Worm (Caenorhabditis elegans) whole organism, L2 larva: ENCODE data around the gene C53B7.3.
A peak's percentile ranks its signal among the peaks of the same experiment; 100 is the strongest.

ENCODE experiments used
- C34F6.9 ChIP-seq: fragments of 150-350 bp; optimal IDR thresholded peaks from 2 replicates; lab custom pipeline; 2014; ENCODE audit warnings: missing biosample characterization, missing genetic modification characterization
- F13H6.1 ChIP-seq: sonication (generic microtip); optimal IDR thresholded peaks from 2 replicates; lab custom pipeline; 2016; ENCODE audit warnings: missing genetic modification characterization, missing compliant biosample characterization
- Y55F3AM.14 ChIP-seq: fragments of 200-800 bp; sonication (Bioruptor generic); optimal IDR thresholded peaks from 2 replicates; lab custom pipeline; 2018; ENCODE audit warnings: mild to moderate bottlenecking, missing genetic modification characterization, missing compliant biosample characterization
- alr-1 ChIP-seq: fragments of 150-350 bp; optimal IDR thresholded peaks from 2 replicates; lab custom pipeline; 2014; ENCODE audit warnings: missing biosample characterization, missing genetic modification characterization
- ama-1 ChIP-seq: fragments of 150-350 bp; optimal IDR thresholded peaks from 2 replicates; lab custom pipeline; 2018; ENCODE audit warnings: inconsistent platforms
- blmp-1 ChIP-seq: sonication (generic microtip); optimal IDR thresholded peaks from 2 replicates; lab custom pipeline; 2017; ENCODE audit warnings: missing genetic modification characterization, mild to moderate bottlenecking, missing compliant biosample characterization, antibody characterized with exemption, moderate library complexity; ENCODE audit not compliant: insufficient read depth
- ceh-16 ChIP-seq: fragments of 150-350 bp; optimal IDR thresholded peaks from 2 replicates; lab custom pipeline; 2014; ENCODE audit warnings: missing biosample characterization, missing genetic modification characterization
- ceh-82 ChIP-seq: fragments of 150-350 bp; optimal IDR thresholded peaks from 2 replicates; lab custom pipeline; 2014; ENCODE audit warnings: missing biosample characterization, missing genetic modification characterization
- crh-2 ChIP-seq: sonication (generic microtip); optimal IDR thresholded peaks from 2 replicates; lab custom pipeline; 2017; ENCODE audit warnings: missing biosample characterization, missing genetic modification characterization
- dmd-4 ChIP-seq: sonication (generic microtip); optimal IDR thresholded peaks from 2 replicates; lab custom pipeline; 2017; ENCODE audit warnings: missing biosample characterization, missing genetic modification characterization
- egl-27 ChIP-seq: sonication (generic microtip); optimal IDR thresholded peaks from 3 replicates; lab custom pipeline; 2017; ENCODE audit warnings: missing biosample characterization, missing genetic modification reagents, missing genetic modification characterization
- elt-1 ChIP-seq: fragments of 150-350 bp; optimal IDR thresholded peaks from 2 replicates; lab custom pipeline; 2014; ENCODE audit warnings: missing biosample characterization, missing genetic modification characterization
- elt-3 ChIP-seq: sonication (generic microtip); optimal IDR thresholded peaks from 2 replicates; lab custom pipeline; 2017; ENCODE audit warnings: missing biosample characterization, missing genetic modification characterization
- fos-1 ChIP-seq: fragments of 150-350 bp; optimal IDR thresholded peaks from 2 replicates; lab custom pipeline; 2014; ENCODE audit warnings: missing biosample characterization, missing genetic modification characterization
- gmeb-1 ChIP-seq: fragments of 150-350 bp; optimal IDR thresholded peaks from 2 replicates; lab custom pipeline; 2014; ENCODE audit warnings: missing biosample characterization, missing genetic modification characterization
- lin-11 ChIP-seq: fragments of 150-350 bp; sonication (generic microtip); optimal IDR thresholded peaks from 2 replicates; lab custom pipeline; 2014; ENCODE audit warnings: missing biosample characterization, missing genetic modification characterization, inconsistent platforms, mixed read lengths
- lin-13 ChIP-seq: fragments of 150-350 bp; optimal IDR thresholded peaks from 2 replicates; lab custom pipeline; 2014; ENCODE audit warnings: missing biosample characterization, missing genetic modification reagents, missing genetic modification characterization
- lin-39 ChIP-seq: fragments of 150-350 bp; optimal IDR thresholded peaks from 2 replicates; lab custom pipeline; 2014; ENCODE audit warnings: missing biosample characterization, missing genetic modification reagents, missing genetic modification characterization
- lsy-2 ChIP-seq, 2 experiments: fragments of 150-350 bp in 1 of 2; sonication (generic microtip) in 1 of 2; optimal IDR thresholded peaks; 2 replicates each; lab custom pipeline; 2014 to 2017; ENCODE audit warnings: missing biosample characterization in 2 of 2, missing genetic modification characterization in 2 of 2
- mab-5 ChIP-seq: fragments of 150-350 bp; optimal IDR thresholded peaks from 2 replicates; lab custom pipeline; 2014; ENCODE audit warnings: missing biosample characterization, missing genetic modification characterization
- mdl-1 ChIP-seq, 2 experiments: fragments of 150-350 bp in 1 of 2; sonication (generic microtip) in 1 of 2; optimal IDR thresholded peaks; 2 replicates each; lab custom pipeline; 2017; ENCODE audit warnings: missing biosample characterization in 2 of 2, missing genetic modification characterization in 2 of 2
- nhr-10 ChIP-seq: sonication (generic microtip); optimal IDR thresholded peaks from 2 replicates; lab custom pipeline; 2017; ENCODE audit warnings: missing biosample characterization, missing genetic modification characterization
- nhr-12 ChIP-seq: fragments of 150-350 bp; optimal IDR thresholded peaks from 2 replicates; lab custom pipeline; 2014; ENCODE audit warnings: missing biosample characterization, missing genetic modification characterization
- nhr-129 ChIP-seq: fragments of 150-350 bp; optimal IDR thresholded peaks from 2 replicates; lab custom pipeline; 2014; ENCODE audit warnings: missing biosample characterization, missing genetic modification characterization
- nhr-21 ChIP-seq: fragments of 150-350 bp; optimal IDR thresholded peaks from 2 replicates; lab custom pipeline; 2014; ENCODE audit warnings: missing biosample characterization, missing genetic modification characterization
- nhr-23 ChIP-seq: fragments of 150-350 bp; optimal IDR thresholded peaks from 2 replicates; lab custom pipeline; 2014; ENCODE audit warnings: missing biosample characterization, missing genetic modification reagents, missing genetic modification characterization
- nhr-237 ChIP-seq: fragments of 150-350 bp; optimal IDR thresholded peaks from 2 replicates; lab custom pipeline; 2014; ENCODE audit warnings: missing biosample characterization, missing genetic modification characterization
- nhr-25 ChIP-seq: fragments of 150-350 bp; sonication (generic microtip); optimal IDR thresholded peaks from 3 replicates; lab custom pipeline; 2014; ENCODE audit warnings: missing biosample characterization, missing genetic modification characterization
- nhr-77 ChIP-seq: fragments of 150-350 bp; optimal IDR thresholded peaks from 2 replicates; lab custom pipeline; 2014; ENCODE audit warnings: missing biosample characterization, missing genetic modification characterization
- peb-1 ChIP-seq: fragments of 150-350 bp; optimal IDR thresholded peaks from 2 replicates; lab custom pipeline; 2014; ENCODE audit warnings: missing biosample characterization, missing genetic modification characterization
- sem-4 ChIP-seq: fragments of 150-350 bp; optimal IDR thresholded peaks from 2 replicates; lab custom pipeline; 2014; ENCODE audit warnings: missing biosample characterization, missing genetic modification reagents, missing genetic modification characterization
- skn-1 ChIP-seq: sonication (generic microtip); optimal IDR thresholded peaks from 2 replicates; lab custom pipeline; 2017; ENCODE audit warnings: missing biosample characterization, missing genetic modification characterization
- sma-3 ChIP-seq: sonication (generic microtip); optimal IDR thresholded peaks from 2 replicates; lab custom pipeline; 2016; ENCODE audit warnings: missing genetic modification reagents, missing genetic modification characterization, missing compliant biosample characterization
- sma-9 ChIP-seq, 2 experiments: fragments of 150-350 bp in 1 of 2; sonication (generic microtip) in 1 of 2; optimal IDR thresholded peaks; 2 replicates each; lab custom pipeline; 2014 to 2016; ENCODE audit warnings: missing genetic modification characterization in 2 of 2, mild to moderate bottlenecking in 1 of 2, missing biosample characterization in 1 of 2, missing compliant biosample characterization in 1 of 2, missing genetic modification reagents in 1 of 2, moderate library complexity in 1 of 2
- snpc-4 ChIP-seq: fragments of 150-350 bp; optimal IDR thresholded peaks from 2 replicates; lab custom pipeline; 2014; ENCODE audit warnings: missing biosample characterization, missing genetic modification characterization
- unc-39 ChIP-seq: fragments of 150-350 bp; optimal IDR thresholded peaks from 2 replicates; lab custom pipeline; 2014; ENCODE audit warnings: missing biosample characterization, missing genetic modification characterization
- unc-55 ChIP-seq: fragments of 150-350 bp; sonication (generic microtip); optimal IDR thresholded peaks from 3 replicates; lab custom pipeline; 2014; ENCODE audit warnings: missing biosample characterization, missing genetic modification reagents, missing genetic modification characterization
- unc-62 ChIP-seq: fragments of 150-350 bp; optimal IDR thresholded peaks from 2 replicates; lab custom pipeline; 2014; ENCODE audit warnings: missing biosample characterization, missing genetic modification reagents, missing genetic modification characterization
- zag-1 ChIP-seq: fragments of 150-350 bp; optimal IDR thresholded peaks from 2 replicates; lab custom pipeline; 2014; ENCODE audit warnings: missing biosample characterization, missing genetic modification characterization
- ztf-1 ChIP-seq: fragments of 200-800 bp; sonication (Bioruptor generic); conservative IDR thresholded peaks from 2 replicates; pipeline ENCODE4 v1.3.6; 2022; ENCODE audit warnings: missing genetic modification characterization, missing compliant biosample characterization

Gene C53B7.3

DNA sequence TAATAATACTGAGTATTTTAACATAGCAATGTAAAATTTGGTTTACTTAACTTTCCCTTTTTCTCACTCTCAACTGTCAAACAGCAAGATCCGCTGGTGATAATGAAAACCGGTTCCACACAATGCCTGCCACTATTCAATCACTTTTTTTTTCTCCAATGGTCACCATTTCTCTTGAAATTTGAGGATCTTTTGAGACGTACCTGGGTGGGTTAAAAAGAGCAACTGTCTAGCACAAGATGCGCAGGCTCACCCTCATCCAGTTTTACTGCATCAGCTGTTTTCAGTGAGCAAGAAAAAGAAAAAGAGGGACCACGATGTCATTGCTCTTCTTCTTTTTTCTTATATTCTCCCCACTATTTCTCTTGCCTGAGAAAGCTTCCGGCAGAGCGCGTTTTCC, 36.3 kb upstream of the C53B7.3 start:
- no peak for TF ChIP-seq zag-1 (tag; lab: Kevin White, UChicago)
- no peak for TF ChIP-seq fos-1 (tag; lab: Kevin White, UChicago)
- no peak for TF ChIP-seq peb-1 (tag; lab: Kevin White, UChicago)
- TF ChIP-seq unc-62 (GFP tag; lab: Kevin White, UChicago): no peak
- peak; percentile 57 for TF ChIP-seq C34F6.9 (tag; lab: Kevin White, UChicago)
- no peak for TF ChIP-seq lin-39 (tag; lab: Kevin White, UChicago)
- TF ChIP-seq elt-3 (tag; lab: Kevin White, UChicago): no peak
- peak; percentile 26 for TF ChIP-seq unc-55
- no peak for TF ChIP-seq nhr-237 (tag; lab: Kevin White, UChicago)
- no peak for TF ChIP-seq sma-3 (GFP tag; lab: Kevin White, UChicago)
- TF ChIP-seq alr-1: no peak
- TF ChIP-seq nhr-77: no peak
- TF ChIP-seq nhr-21 (tag; lab: Kevin White, UChicago): no peak
- no peak for TF ChIP-seq F13H6.1
- TF ChIP-seq nhr-25 (tag; lab: Kevin White, UChicago): peak; percentile 23
- no peak for TF ChIP-seq skn-1 (tag; lab: Kevin White, UChicago)
- TF ChIP-seq ceh-82 (tag; lab: Kevin White, UChicago): no peak
- TF ChIP-seq blmp-1: peak; percentile 82
- TF ChIP-seq ztf-1 (GFP tag; lab: Robert Waterston, UW): no peak
- TF ChIP-seq lin-13: no peak
- TF ChIP-seq mdl-1 (tag; optimal IDR thresholded peaks at IDR 0.05; lab: Kevin White, UChicago): no peak
- no peak for TF ChIP-seq elt-1
- no peak for TF ChIP-seq egl-27 (tag; lab: Kevin White, UChicago)
- TF ChIP-seq unc-39 (tag; lab: Kevin White, UChicago): no peak
- TF ChIP-seq dmd-4: no peak
- no peak for TF ChIP-seq lin-11 (tag; lab: Kevin White, UChicago)
- TF ChIP-seq snpc-4 (tag; lab: Kevin White, UChicago): no peak
- TF ChIP-seq lsy-2 (tag; optimal IDR thresholded peaks at IDR 0.05; lab: Kevin White, UChicago): no peak
- TF ChIP-seq gmeb-1 (tag; lab: Kevin White, UChicago): no peak
- no peak for TF ChIP-seq sem-4 (tag; lab: Kevin White, UChicago)
- TF ChIP-seq nhr-129 (tag; lab: Kevin White, UChicago): no peak
- TF ChIP-seq ama-1: no peak
- TF ChIP-seq nhr-10 (tag; lab: Kevin White, UChicago): no peak
- TF ChIP-seq mab-5 (tag; lab: Kevin White, UChicago): no peak
- TF ChIP-seq Y55F3AM.14 (GFP tag; lab: Kevin White, UChicago): peak; percentile 26
- no peak for TF ChIP-seq sma-9 (GFP tag; optimal IDR thresholded peaks at IDR 0.05; lab: Kevin White, UChicago)
- TF ChIP-seq sma-9 (tag; optimal IDR thresholded peaks at IDR 0.05; lab: Kevin White, UChicago): no peak
- no peak for TF ChIP-seq ceh-16 (tag; lab: Kevin White, UChicago)

DNA sequence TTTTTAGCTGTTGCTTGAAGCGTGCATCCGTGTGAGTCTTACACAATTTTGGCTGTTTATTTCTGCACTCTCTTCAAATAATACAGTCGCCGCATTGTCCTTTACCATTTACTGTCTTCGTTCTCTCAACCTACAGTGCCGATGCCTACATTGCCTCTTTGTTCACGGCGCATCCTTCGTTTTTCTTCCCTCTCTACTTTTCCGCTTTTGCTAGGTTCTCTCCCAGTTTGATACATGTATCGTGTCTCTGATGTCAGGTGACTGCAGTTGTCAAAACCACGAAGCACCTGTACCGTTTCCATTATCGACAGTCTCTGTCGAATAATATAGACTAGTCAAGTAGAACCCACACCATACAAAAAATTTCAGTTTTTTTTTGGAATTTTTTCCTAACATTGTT, 35.9 kb upstream of the C53B7.3 start:
- TF ChIP-seq fos-1 (tag; lab: Kevin White, UChicago) (peak; percentile 32), dmd-4 (no peak), ztf-1 (GFP tag; lab: Robert Waterston, UW) (no peak), nhr-77 (no peak), gmeb-1 (tag; lab: Kevin White, UChicago) (peak; percentile 41), nhr-129 (tag; lab: Kevin White, UChicago) (peak; percentile 64), nhr-21 (tag; lab: Kevin White, UChicago) (peak; percentile 11), nhr-25 (tag; lab: Kevin White, UChicago) (peak; percentile 59), egl-27 (tag; lab: Kevin White, UChicago) (no peak), ceh-82 (tag; lab: Kevin White, UChicago) (no peak), alr-1 (no peak), nhr-23 (no peak), sma-3 (GFP tag; lab: Kevin White, UChicago) (peak; percentile 19), sma-9 (GFP tag; optimal IDR thresholded peaks at IDR 0.05; lab: Kevin White, UChicago) (peak; percentile 14), sma-9 (tag; optimal IDR thresholded peaks at IDR 0.05; lab: Kevin White, UChicago) (no peak), sem-4 (tag; lab: Kevin White, UChicago) (no peak), ceh-16 (tag; lab: Kevin White, UChicago) (peak; percentile 10), ama-1 (no peak), nhr-12 (no peak), crh-2 (tag; lab: Kevin White, UChicago) (peak; percentile 64)
